Worm (Caenorhabditis elegans) whole organism, young adult: ENCODE measurements around the gene lrch-1.

Source experiments
- F33H1.4 ChIP-seq: fragments of 200-800 bp; sonication (Bioruptor generic); IDR thresholded peaks from 2 replicates; pipeline ENCODE4 v1.3.6; 2022; ENCODE audit warnings: missing genetic modification reagents, missing genetic modification characterization, missing compliant biosample characterization
- F52B5.7 ChIP-seq: sonication (generic microtip); optimal IDR thresholded peaks from 2 replicates; lab custom pipeline; 2016; ENCODE audit warnings: mild to moderate bottlenecking, missing genetic modification characterization, missing compliant biosample characterization
- F57C9.4 ChIP-seq: sonication (generic microtip); optimal IDR thresholded peaks from 2 replicates; lab custom pipeline; 2017; ENCODE audit warnings: mild to moderate bottlenecking, missing genetic modification characterization, missing compliant biosample characterization
- Y67H2A.10 ChIP-seq: fragments of 200-800 bp; sonication (Bioruptor generic); conservative IDR thresholded peaks from 2 replicates; pipeline ENCODE4 v1.3.6; 2022; ENCODE audit warnings: missing genetic modification reagents, missing genetic modification characterization, missing compliant biosample characterization
- ama-1 ChIP-seq, 3 experiments: fragments of 150-350 bp in 1 of 3; sonication (generic microtip) in 2 of 3; optimal IDR thresholded peaks; 2 replicates each; lab custom pipeline; 2014 to 2018; ENCODE audit warnings: missing biosample characterization in 2 of 3, missing genetic modification characterization in 2 of 3, missing genetic modification reagents in 2 of 3
- ceh-27 ChIP-seq: fragments of 200-800 bp; sonication (Bioruptor generic); optimal IDR thresholded peaks from 2 replicates; lab custom pipeline; 2018; ENCODE audit warnings: mild to moderate bottlenecking, missing genetic modification characterization, moderate library complexity, missing compliant biosample characterization
- hmg-1.2 ChIP-seq: fragments of 200-800 bp; sonication (Bioruptor generic); IDR thresholded peaks from 2 replicates; pipeline ENCODE4 v1.3.6; 2022; ENCODE audit warnings: missing genetic modification reagents, missing genetic modification characterization, missing compliant biosample characterization
- mcd-1 ChIP-seq: fragments of 200-800 bp; sonication (Bioruptor generic); IDR thresholded peaks from 2 replicates; pipeline ENCODE4 v1.3.6; 2022; ENCODE audit warnings: missing genetic modification reagents, missing genetic modification characterization, missing compliant biosample characterization
- unc-130 ChIP-seq: sonication (generic microtip); optimal IDR thresholded peaks from 2 replicates; lab custom pipeline; 2016; ENCODE audit warnings: missing genetic modification reagents, missing genetic modification characterization, missing compliant biosample characterization
- unc-62 ChIP-seq: fragments of 150-350 bp; optimal IDR thresholded peaks from 2 replicates; lab custom pipeline; 2014; ENCODE audit warnings: missing biosample characterization, missing genetic modification reagents, missing genetic modification characterization

DNA sequence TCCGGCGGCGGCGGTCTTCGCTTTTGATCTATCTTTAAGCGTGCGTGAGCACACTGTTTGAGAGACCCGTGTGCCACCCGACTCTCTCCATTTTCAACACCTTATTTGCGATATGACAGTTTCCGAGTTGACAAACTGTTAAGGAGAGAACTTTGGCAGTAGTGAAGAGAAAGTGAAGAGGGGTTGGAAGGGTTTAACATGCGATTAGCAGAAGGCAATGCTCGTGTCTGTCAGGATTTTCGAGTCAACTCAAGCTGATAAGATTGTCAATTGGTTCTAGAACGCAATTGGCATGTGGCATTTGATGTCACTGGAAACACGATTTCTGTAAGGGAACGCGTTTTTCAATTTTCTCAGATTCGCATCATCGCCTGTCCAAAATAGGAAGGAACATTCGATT lies 49.1 kb downstream of the lrch-1 start:
- TF ChIP-seq ceh-27 (no peak), F52B5.7 (tag; lab: Kevin White, UChicago) (no peak), mcd-1 (GFP tag; lab: Robert Waterston, UW) (no peak), F57C9.4 (no peak), F33H1.4 (GFP tag; lab: Robert Waterston, UW) (no peak), Y67H2A.10 (GFP tag; lab: Robert Waterston, UW) (no peak), ama-1 (optimal IDR thresholded peaks at IDR 0.05; lab: Kevin White, UChicago) (no peak), ama-1 (GFP tag; optimal IDR thresholded peaks at IDR 0.05; lab: Kevin White, UChicago) (no peak), unc-62 (no peak), unc-130 (no peak), hmg-1.2 (no peak)
